Worm (Caenorhabditis elegans) whole organism, L2 larva: ENCODE data around the gene W10G11.3.

Experiments
- F13H6.1 ChIP-seq: sonication (generic microtip); optimal IDR thresholded peaks from 2 replicates; lab custom pipeline; 2016; ENCODE audit warnings: missing genetic modification characterization, missing compliant biosample characterization
- R02D3.7 ChIP-seq: fragments of 150-350 bp; optimal IDR thresholded peaks from 2 replicates; lab custom pipeline; 2014; ENCODE audit warnings: missing biosample characterization, missing genetic modification characterization
- Y55F3AM.14 ChIP-seq: fragments of 200-800 bp; sonication (Bioruptor generic); optimal IDR thresholded peaks from 2 replicates; lab custom pipeline; 2018; ENCODE audit warnings: mild to moderate bottlenecking, missing genetic modification characterization, missing compliant biosample characterization
- ama-1 ChIP-seq: fragments of 150-350 bp; optimal IDR thresholded peaks from 2 replicates; lab custom pipeline; 2018; ENCODE audit warnings: inconsistent platforms
- ceh-16 ChIP-seq: fragments of 150-350 bp; optimal IDR thresholded peaks from 2 replicates; lab custom pipeline; 2014; ENCODE audit warnings: missing biosample characterization, missing genetic modification characterization
- ceh-82 ChIP-seq: fragments of 150-350 bp; optimal IDR thresholded peaks from 2 replicates; lab custom pipeline; 2014; ENCODE audit warnings: missing biosample characterization, missing genetic modification characterization
- dmd-4 ChIP-seq: sonication (generic microtip); optimal IDR thresholded peaks from 2 replicates; lab custom pipeline; 2017; ENCODE audit warnings: missing biosample characterization, missing genetic modification characterization
- egl-27 ChIP-seq: sonication (generic microtip); optimal IDR thresholded peaks from 3 replicates; lab custom pipeline; 2017; ENCODE audit warnings: missing biosample characterization, missing genetic modification reagents, missing genetic modification characterization
- elt-1 ChIP-seq: fragments of 150-350 bp; optimal IDR thresholded peaks from 2 replicates; lab custom pipeline; 2014; ENCODE audit warnings: missing biosample characterization, missing genetic modification characterization
- elt-3 ChIP-seq: sonication (generic microtip); optimal IDR thresholded peaks from 2 replicates; lab custom pipeline; 2017; ENCODE audit warnings: missing biosample characterization, missing genetic modification characterization
- fos-1 ChIP-seq: fragments of 150-350 bp; optimal IDR thresholded peaks from 2 replicates; lab custom pipeline; 2014; ENCODE audit warnings: missing biosample characterization, missing genetic modification characterization
- gmeb-1 ChIP-seq: fragments of 150-350 bp; optimal IDR thresholded peaks from 2 replicates; lab custom pipeline; 2014; ENCODE audit warnings: missing biosample characterization, missing genetic modification characterization
- lin-11 ChIP-seq: fragments of 150-350 bp; sonication (generic microtip); optimal IDR thresholded peaks from 2 replicates; lab custom pipeline; 2014; ENCODE audit warnings: missing biosample characterization, missing genetic modification characterization, inconsistent platforms, mixed read lengths
- lin-13 ChIP-seq: fragments of 150-350 bp; optimal IDR thresholded peaks from 2 replicates; lab custom pipeline; 2014; ENCODE audit warnings: missing biosample characterization, missing genetic modification reagents, missing genetic modification characterization
- lin-39 ChIP-seq: fragments of 150-350 bp; optimal IDR thresholded peaks from 2 replicates; lab custom pipeline; 2014; ENCODE audit warnings: missing biosample characterization, missing genetic modification reagents, missing genetic modification characterization
- lsy-2 ChIP-seq, 2 experiments: fragments of 150-350 bp in 1 of 2; sonication (generic microtip) in 1 of 2; optimal IDR thresholded peaks; 2 replicates each; lab custom pipeline; 2014 to 2017; ENCODE audit warnings: missing biosample characterization in 2 of 2, missing genetic modification characterization in 2 of 2
- mab-5 ChIP-seq: fragments of 150-350 bp; optimal IDR thresholded peaks from 2 replicates; lab custom pipeline; 2014; ENCODE audit warnings: missing biosample characterization, missing genetic modification characterization
- mbf-1 ChIP-seq: sonication (generic microtip); optimal IDR thresholded peaks from 2 replicates; lab custom pipeline; 2017; ENCODE audit warnings: missing biosample characterization, missing genetic modification characterization
- mdl-1 ChIP-seq, 2 experiments: fragments of 150-350 bp in 1 of 2; sonication (generic microtip) in 1 of 2; optimal IDR thresholded peaks; 2 replicates each; lab custom pipeline; 2017; ENCODE audit warnings: missing biosample characterization in 2 of 2, missing genetic modification characterization in 2 of 2
- nhr-12 ChIP-seq: fragments of 150-350 bp; optimal IDR thresholded peaks from 2 replicates; lab custom pipeline; 2014; ENCODE audit warnings: missing biosample characterization, missing genetic modification characterization
- nhr-129 ChIP-seq: fragments of 150-350 bp; optimal IDR thresholded peaks from 2 replicates; lab custom pipeline; 2014; ENCODE audit warnings: missing biosample characterization, missing genetic modification characterization
- nhr-21 ChIP-seq: fragments of 150-350 bp; optimal IDR thresholded peaks from 2 replicates; lab custom pipeline; 2014; ENCODE audit warnings: missing biosample characterization, missing genetic modification characterization
- nhr-23 ChIP-seq: fragments of 150-350 bp; optimal IDR thresholded peaks from 2 replicates; lab custom pipeline; 2014; ENCODE audit warnings: missing biosample characterization, missing genetic modification reagents, missing genetic modification characterization
- nhr-25 ChIP-seq: fragments of 150-350 bp; sonication (generic microtip); optimal IDR thresholded peaks from 3 replicates; lab custom pipeline; 2014; ENCODE audit warnings: missing biosample characterization, missing genetic modification characterization
- nhr-6 ChIP-seq: fragments of 150-350 bp; optimal IDR thresholded peaks from 2 replicates; lab custom pipeline; 2014; ENCODE audit warnings: missing biosample characterization, missing genetic modification characterization
- peb-1 ChIP-seq: fragments of 150-350 bp; optimal IDR thresholded peaks from 2 replicates; lab custom pipeline; 2014; ENCODE audit warnings: missing biosample characterization, missing genetic modification characterization
- sem-4 ChIP-seq: fragments of 150-350 bp; optimal IDR thresholded peaks from 2 replicates; lab custom pipeline; 2014; ENCODE audit warnings: missing biosample characterization, missing genetic modification reagents, missing genetic modification characterization
- skn-1 ChIP-seq: sonication (generic microtip); optimal IDR thresholded peaks from 2 replicates; lab custom pipeline; 2017; ENCODE audit warnings: missing biosample characterization, missing genetic modification characterization
- sma-3 ChIP-seq: sonication (generic microtip); optimal IDR thresholded peaks from 2 replicates; lab custom pipeline; 2016; ENCODE audit warnings: missing genetic modification reagents, missing genetic modification characterization, missing compliant biosample characterization
- sma-9 ChIP-seq, 2 experiments: fragments of 150-350 bp in 1 of 2; sonication (generic microtip) in 1 of 2; optimal IDR thresholded peaks; 2 replicates each; lab custom pipeline; 2014 to 2016; ENCODE audit warnings: missing genetic modification characterization in 2 of 2, mild to moderate bottlenecking in 1 of 2, missing biosample characterization in 1 of 2, missing compliant biosample characterization in 1 of 2, missing genetic modification reagents in 1 of 2, moderate library complexity in 1 of 2
- unc-39 ChIP-seq: fragments of 150-350 bp; optimal IDR thresholded peaks from 2 replicates; lab custom pipeline; 2014; ENCODE audit warnings: missing biosample characterization, missing genetic modification characterization
- unc-55 ChIP-seq: fragments of 150-350 bp; sonication (generic microtip); optimal IDR thresholded peaks from 3 replicates; lab custom pipeline; 2014; ENCODE audit warnings: missing biosample characterization, missing genetic modification reagents, missing genetic modification characterization
- zag-1 ChIP-seq: fragments of 150-350 bp; optimal IDR thresholded peaks from 2 replicates; lab custom pipeline; 2014; ENCODE audit warnings: missing biosample characterization, missing genetic modification characterization
- ztf-1 ChIP-seq: fragments of 200-800 bp; sonication (Bioruptor generic); conservative IDR thresholded peaks from 2 replicates; pipeline ENCODE4 v1.3.6; 2022; ENCODE audit warnings: missing genetic modification characterization, missing compliant biosample characterization

Gene W10G11.3

DNA sequence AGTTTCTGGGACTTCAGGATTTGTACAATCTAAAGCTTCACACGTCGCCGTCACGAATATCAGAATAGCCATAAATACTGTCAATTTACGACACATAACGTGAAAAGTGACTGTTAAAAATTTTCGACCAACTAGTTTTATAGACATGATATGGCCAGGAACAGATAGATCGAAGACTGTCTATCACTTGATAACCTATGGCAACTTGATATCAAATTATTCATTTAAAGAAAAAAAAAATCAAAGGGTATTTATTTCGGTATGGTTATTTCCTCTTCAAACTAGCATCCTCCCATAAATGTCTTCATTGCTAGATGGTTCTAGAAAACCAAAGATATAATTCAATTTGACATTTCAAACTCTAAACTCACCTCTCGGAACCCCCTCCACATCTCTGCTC is at the start of gene W10G11.3:
W10G11.3 (minus strand) TSS at position 101 of the 400 bp plus-strand sequence.
- TF ChIP-seq peb-1 (tag; lab: Kevin White, UChicago) (no peak), zag-1 (tag; lab: Kevin White, UChicago) (no peak)

DNA sequence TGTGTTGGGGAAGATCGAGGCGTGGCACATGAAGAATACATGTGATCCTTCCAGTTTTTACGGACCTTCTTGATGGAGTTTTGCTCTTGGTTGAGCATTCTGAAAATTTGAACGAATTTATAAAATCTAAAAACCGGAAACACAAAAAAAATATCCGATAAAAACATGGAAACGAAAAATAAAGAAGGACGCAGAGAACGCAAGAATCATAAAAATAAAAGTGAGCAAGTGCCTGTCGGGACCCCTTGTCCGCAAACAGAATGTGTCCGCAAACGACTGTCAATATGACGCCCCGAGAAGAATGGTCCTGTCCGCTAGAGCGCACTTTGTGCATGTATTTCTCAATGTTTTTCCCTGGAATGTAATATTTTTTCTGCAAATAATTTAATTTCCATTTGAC is 47.4 kb upstream of the W10G11.3 start, which contains the start of gene Y49F6A.5:
Y49F6A.5 (minus strand) TSS at position 101 of the 400 bp plus-strand sequence.
- no peak for TF ChIP-seq nhr-21

DNA sequence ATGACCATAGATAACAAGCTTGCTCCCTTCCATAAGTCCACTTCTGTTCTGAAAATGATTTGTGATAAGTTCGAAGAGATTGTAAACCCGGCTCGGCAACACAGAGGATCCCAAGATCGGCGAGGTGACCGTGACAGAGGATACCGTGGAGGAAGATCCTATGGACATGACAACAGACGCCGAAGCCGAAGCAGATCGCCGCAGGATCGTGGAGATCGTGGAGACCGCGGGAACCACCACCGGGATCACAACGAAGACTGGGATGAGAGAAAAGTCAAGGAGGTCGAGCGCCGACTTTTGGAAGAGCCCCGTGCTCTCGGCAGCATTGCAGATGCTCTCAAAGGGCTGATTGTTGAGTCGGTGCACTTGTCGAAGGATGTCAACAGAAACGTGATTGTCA is 42.3 kb upstream of the W10G11.3 start:
- no peak for TF ChIP-seq elt-1 (tag; lab: Kevin White, UChicago)
- TF ChIP-seq skn-1 (tag; lab: Kevin White, UChicago): no peak
- no peak for TF ChIP-seq R02D3.7 (tag; lab: Kevin White, UChicago)
- TF ChIP-seq ztf-1 (GFP tag; lab: Robert Waterston, UW): no peak
- no peak for TF ChIP-seq Y55F3AM.14 (GFP tag; lab: Kevin White, UChicago)
- no peak for TF ChIP-seq nhr-25 (tag; lab: Kevin White, UChicago)
- no peak for TF ChIP-seq ceh-82 (tag; lab: Kevin White, UChicago)
- TF ChIP-seq mbf-1 (tag; lab: Kevin White, UChicago): no peak

DNA sequence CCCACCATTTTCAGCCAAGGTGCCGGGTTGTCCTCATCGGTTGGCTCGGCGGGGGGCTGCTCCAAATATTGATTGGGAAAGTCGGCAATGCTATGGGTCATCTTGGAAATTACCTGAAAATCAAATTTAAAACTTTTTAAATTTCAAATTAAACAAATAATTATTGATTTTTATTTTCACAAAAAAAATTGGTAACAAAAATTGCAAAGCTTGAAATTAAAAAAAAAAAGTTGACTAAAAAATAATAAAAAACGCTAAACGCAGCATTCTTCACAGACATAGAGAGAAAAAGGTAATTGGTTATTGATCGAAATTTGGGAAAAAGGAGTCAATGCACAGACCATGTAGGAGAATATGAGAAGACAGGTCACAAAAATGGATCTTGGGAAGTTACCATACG is 36.4 kb upstream of the W10G11.3 start, which contains the start of gene Y49F6A.11:
Y49F6A.11 (minus strand) TSS at position 101 of the 400 bp plus-strand sequence.
- no peak for TF ChIP-seq zag-1 (tag; lab: Kevin White, UChicago)
- TF ChIP-seq unc-39 (tag; lab: Kevin White, UChicago): no peak
- TF ChIP-seq, all 48 proteins: peak for 0

DNA sequence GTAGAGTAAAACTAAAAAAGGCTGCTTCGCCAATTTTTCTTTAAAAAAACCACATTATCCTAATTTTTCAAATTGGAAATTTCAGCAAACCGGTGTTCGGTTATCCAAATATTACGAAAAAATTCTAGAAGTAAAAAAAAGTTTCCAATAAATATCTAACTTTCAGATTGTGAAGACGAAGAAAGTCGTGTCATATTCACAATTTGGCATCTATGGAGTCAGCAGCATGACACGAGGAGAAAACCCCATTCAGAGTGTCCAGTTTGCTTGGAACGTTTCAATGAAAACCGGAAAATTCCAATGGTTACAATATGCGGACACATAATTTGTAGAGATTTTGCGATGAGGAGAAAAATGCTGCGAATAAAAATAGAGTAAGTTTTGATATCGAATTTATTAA is 33.0 kb upstream of the W10G11.3 start, which contains the start of gene Y49F6A.12:
Y49F6A.12 (plus strand) TSS at position 301 of the 400 bp plus-strand sequence.
- TF ChIP-seq fos-1: no peak
- no peak for TF ChIP-seq gmeb-1 (tag; lab: Kevin White, UChicago)
- no peak for TF ChIP-seq skn-1 (tag; lab: Kevin White, UChicago)
- no peak for TF ChIP-seq nhr-12 (tag; lab: Kevin White, UChicago)
- TF ChIP-seq Y55F3AM.14 (GFP tag; lab: Kevin White, UChicago): no peak
- TF ChIP-seq unc-55 (GFP tag; lab: Kevin White, UChicago): no peak
- no peak for TF ChIP-seq elt-3
- no peak for TF ChIP-seq mab-5

DNA sequence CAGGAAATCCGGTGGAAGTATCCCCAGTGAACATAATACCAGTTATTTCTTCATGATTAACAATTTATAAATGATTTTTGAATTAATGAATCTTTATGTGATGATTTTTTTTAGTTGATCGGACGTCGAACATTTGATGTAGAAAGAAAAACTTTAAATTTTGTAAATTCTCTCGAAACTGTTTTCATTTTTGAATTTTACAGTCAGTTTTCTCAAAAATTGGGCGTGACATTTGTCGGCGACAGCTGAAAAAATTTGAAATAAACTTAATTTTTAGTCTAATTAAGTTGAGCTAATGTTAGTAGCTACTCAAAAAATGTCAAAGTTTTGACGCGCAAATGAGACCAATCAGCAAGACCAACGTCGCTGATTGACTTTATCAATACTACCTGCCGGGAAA is 21.1 kb upstream of the W10G11.3 start, which contains the start of gene srh-60:
srh-60 (plus strand) TSS at position 301 of the 400 bp plus-strand sequence.
- TF ChIP-seq peb-1 (tag; lab: Kevin White, UChicago): no peak
- no peak for TF ChIP-seq nhr-6
- TF ChIP-seq R02D3.7 (tag; lab: Kevin White, UChicago): no peak
- TF ChIP-seq nhr-129 (tag; lab: Kevin White, UChicago): no peak
- no peak for TF ChIP-seq ceh-16
- TF ChIP-seq lin-11 (tag; lab: Kevin White, UChicago): no peak
- TF ChIP-seq ama-1 (lab: Kevin White, UChicago): no peak
- no peak for TF ChIP-seq fos-1
- TF ChIP-seq ztf-1 (GFP tag; lab: Robert Waterston, UW): no peak
- TF ChIP-seq lsy-2 (tag; optimal IDR thresholded peaks at IDR 0.05; lab: Kevin White, UChicago): no peak
- no peak for TF ChIP-seq nhr-21
- TF ChIP-seq sem-4 (tag; lab: Kevin White, UChicago): no peak
- no peak for TF ChIP-seq sma-9 (GFP tag; optimal IDR thresholded peaks at IDR 0.05; lab: Kevin White, UChicago)
- no peak for TF ChIP-seq sma-9 (tag; optimal IDR thresholded peaks at IDR 0.05; lab: Kevin White, UChicago)
- no peak for TF ChIP-seq lin-13 (GFP tag; lab: Kevin White, UChicago)
- TF ChIP-seq mbf-1 (tag; lab: Kevin White, UChicago): no peak
- no peak for TF ChIP-seq gmeb-1 (tag; lab: Kevin White, UChicago)
- TF ChIP-seq egl-27 (tag; lab: Kevin White, UChicago): no peak

DNA sequence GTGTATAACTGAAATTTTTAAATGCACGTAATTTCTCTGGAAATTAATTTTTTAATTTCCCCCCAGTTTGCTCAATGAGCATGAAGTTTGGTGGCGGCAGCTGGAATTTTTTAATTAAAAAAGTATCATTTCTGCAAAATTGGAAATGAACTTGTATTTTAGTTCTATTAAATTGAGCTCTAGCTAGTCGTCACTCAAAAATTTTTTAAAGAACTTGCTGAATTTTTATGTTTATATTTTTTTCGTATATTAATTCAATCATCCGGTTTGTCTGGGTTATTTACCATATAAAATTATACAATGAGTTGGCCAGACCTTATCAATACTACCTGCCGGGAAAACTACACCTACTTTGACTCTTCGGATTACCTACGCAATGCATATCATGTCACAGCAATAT is 19.4 kb upstream of the W10G11.3 start, which contains the start of gene srh-59:
srh-59 (plus strand) TSS at position 301 of the 400 bp plus-strand sequence.
- TF ChIP-seq dmd-4 (tag; lab: Kevin White, UChicago) (no peak), F13H6.1 (tag; lab: Kevin White, UChicago) (no peak), elt-1 (tag; lab: Kevin White, UChicago) (no peak), ztf-1 (GFP tag; lab: Robert Waterston, UW) (no peak), ceh-82 (tag; lab: Kevin White, UChicago) (no peak), sma-3 (GFP tag; lab: Kevin White, UChicago) (no peak), lin-39 (tag; lab: Kevin White, UChicago) (no peak), R02D3.7 (tag; lab: Kevin White, UChicago) (no peak), gmeb-1 (tag; lab: Kevin White, UChicago) (no peak), nhr-23 (tag; lab: Kevin White, UChicago) (no peak), mdl-1 (tag; optimal IDR thresholded peaks at IDR 0.05; lab: Kevin White, UChicago) (no peak)
